Fruit fly (Drosophila melanogaster) whole organism: ENCODE data around the gene SCAR.

Experiments used
- Dll ChIP-seq: fragments of >200 bp; optimal IDR thresholded peaks from 2 replicates; lab custom pipeline; 2017
- pan ChIP-seq: fragments of >200 bp; optimal IDR thresholded peaks from 2 replicates; lab custom pipeline; 2017
- psq ChIP-seq: fragments of >200 bp; optimal IDR thresholded peaks from 2 replicates; lab custom pipeline; 2017
- usp ChIP-seq: fragments of >200 bp; optimal IDR thresholded peaks from 2 replicates; lab custom pipeline; 2017; ENCODE audit warnings: missing biosample characterization, missing genetic modification characterization, mixed read lengths

DNA sequence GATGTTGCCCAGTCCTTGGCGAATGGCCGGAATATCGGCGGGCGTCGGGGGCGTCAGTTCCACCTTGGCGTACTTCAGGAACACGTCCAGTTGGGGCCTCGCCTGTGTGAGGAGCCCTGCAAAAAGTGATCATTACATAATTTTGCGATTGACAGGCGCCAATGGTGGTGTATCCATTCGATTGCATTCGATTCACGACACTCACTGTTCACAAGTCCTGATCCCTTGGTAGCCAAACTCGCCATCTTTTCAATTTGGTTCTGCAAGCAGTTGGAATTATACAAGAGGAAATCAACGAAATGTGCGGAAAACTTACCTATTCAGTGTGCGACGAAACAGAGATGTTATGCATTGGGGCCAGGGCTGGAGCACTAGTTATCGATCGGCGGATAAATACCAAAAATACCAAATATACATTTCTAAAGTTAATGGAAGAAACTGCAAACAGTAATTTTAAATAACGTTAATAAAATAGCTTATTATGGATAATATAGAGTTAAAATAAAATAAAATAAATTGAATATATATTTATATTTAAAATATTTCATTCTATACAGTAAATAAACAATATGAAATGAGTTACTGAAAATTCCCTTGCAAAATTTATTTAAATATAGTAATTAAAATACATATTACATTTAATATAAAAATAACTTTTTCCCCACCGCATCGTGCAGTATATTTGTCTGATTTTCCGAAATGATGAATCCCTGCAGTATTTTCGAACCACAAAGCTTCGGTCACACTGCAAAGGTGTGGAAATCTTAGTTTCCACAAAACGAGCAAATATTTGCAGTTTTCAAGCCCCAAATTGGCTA, at the start of gene SCAR, which contains the start of gene ATPsynG:
- no peak for TF ChIP-seq Dll (lab: Kevin White, UChicago)
- no peak for TF ChIP-seq psq (lab: Kevin White, UChicago)
- no peak for TF ChIP-seq pan (lab: Kevin White, UChicago)
- no peak for TF ChIP-seq usp (GFP tag; lab: Kevin White, UChicago)
